Worm (Caenorhabditis elegans): ENCODE measurements around the gene igcm-3.

The igcm-3 gene

ce11 chrX:2705809-2706378 is at the start of gene igcm-3:
Gene igcm-3, minus strand, starts transcription at chrX:2705859.
- peak; percentile 7 for TF ChIP-seq mes-2 (tag; optimal IDR thresholded peaks at IDR 0.05; ENCODE audit: poor library complexity, severe bottlenecking)
- TF ChIP-seq aha-1 (tag): peak; percentile 96
- peak; percentile 4 for TF ChIP-seq mep-1 (tag; optimal IDR thresholded peaks at IDR 0.05)
- 0 out of 2 replicates have a peak, but pooled peaks have one; percentile 26 for TF ChIP-seq ZK337.2 (GFP tag; IDR thresholded peaks at IDR 0.05)
- no peak for TF ChIP-seq ceh-62 (tag; optimal IDR thresholded peaks at IDR 0.05)
- TF ChIP-seq set-16 (GFP tag; IDR thresholded peaks at IDR 0.05): 0 out of 2 replicates have a peak, but pooled peaks have one; percentile 30
- TF ChIP-seq Y5F2A.4 (GFP tag; optimal IDR thresholded peaks at IDR 0.05): no peak
- TF ChIP-seq lsy-2 (tag; optimal IDR thresholded peaks at IDR 0.05): no peak

ce11 chrX:2754036-2754941 is 48.6 kb upstream of the igcm-3 start:
- TF ChIP-seq lin-1 (GFP tag; IDR thresholded peaks at IDR 0.05) (no peak), aha-1 (tag) (peak; percentile 91), dmd-6 (GFP tag; IDR thresholded peaks at IDR 0.05) (peak; percentile 63; the same call in 1 of the 2 replicates), dve-1 (tag; optimal IDR thresholded peaks at IDR 0.05; ENCODE audit: insufficient read depth) (peak; percentile 79), php-3 (GFP tag; IDR thresholded peaks at IDR 0.05) (peak; percentile 88), daf-16 (GFP tag; optimal IDR thresholded peaks at IDR 0.05) (no peak), daf-16 (tag; optimal IDR thresholded peaks at IDR 0.05) (peak; percentile 33), zip-2 (tag; optimal IDR thresholded peaks at IDR 0.05) (no peak), ceh-20 (GFP tag; IDR thresholded peaks at IDR 0.05) (peak; percentile 53; the same call in 1 of the 2 replicates)

- TF ChIP-seq aha-1 (tag) (peak; percentile 11), gei-8 (GFP tag; optimal IDR thresholded peaks at IDR 0.05) (no peak)
Observed at ce11 chrX:2752841-2753240, 47.2 kb upstream of the igcm-3 start.

- TF ChIP-seq dmd-8 (GFP tag; IDR thresholded peaks at IDR 0.05) (no peak), nhr-42 (GFP tag; IDR thresholded peaks at IDR 0.05) (no peak), nhr-6 (tag; optimal IDR thresholded peaks at IDR 0.05) (no peak), aha-1 (tag) (peak; percentile 21), php-3 (GFP tag; IDR thresholded peaks at IDR 0.05) (no peak), attf-4 (tag; optimal IDR thresholded peaks at IDR 0.05) (no peak), D1046.2 (GFP tag; IDR thresholded peaks at IDR 0.05) (no peak), lin-29 (GFP tag; IDR thresholded peaks at IDR 0.05) (no peak), T26A8.4 (GFP tag; IDR thresholded peaks at IDR 0.05) (no peak), unc-62 (GFP tag; optimal IDR thresholded peaks at IDR 0.05 in 1 of 2) (peak in 1 of 2 experiments; percentile 89), unc-62 (tag; optimal IDR thresholded peaks at IDR 0.05) (no peak), nhr-48 (tag; optimal IDR thresholded peaks at IDR 0.05) (no peak)
Observed at ce11 chrX:2748908-2749307, 43.2 kb upstream of the igcm-3 start.

- 0 out of 2 replicates have a peak, but pooled peaks have one; percentile 38 for TF ChIP-seq hmg-1.1 (GFP tag; IDR thresholded peaks at IDR 0.05)
- no peak for TF ChIP-seq nhr-111 (GFP tag; optimal IDR thresholded peaks at IDR 0.05)
- peak; percentile 96 for TF ChIP-seq set-16 (GFP tag; IDR thresholded peaks at IDR 0.05)
- no peak for TF ChIP-seq nhr-6 (tag; optimal IDR thresholded peaks at IDR 0.05)
Observed at ce11 chrX:2731416-2731815, 25.8 kb upstream of the igcm-3 start.

- TF ChIP-seq nhr-41 (GFP tag; IDR thresholded peaks at IDR 0.05): no peak
- no peak for TF ChIP-seq unc-130 (GFP tag; optimal IDR thresholded peaks at IDR 0.05)
- TF ChIP-seq ces-1 (GFP tag; optimal IDR thresholded peaks at IDR 0.05): peak; percentile 43
- TF ChIP-seq nhr-76 (tag; optimal IDR thresholded peaks at IDR 0.05): no peak
- TF ChIP-seq nhr-102 (tag; optimal IDR thresholded peaks at IDR 0.05): no peak
- no peak for TF ChIP-seq ceh-44 (GFP tag; IDR thresholded peaks at IDR 0.05)
- TF ChIP-seq pha-4 (GFP tag; IDR thresholded peaks at IDR 0.05): no peak
- no peak for TF ChIP-seq pha-4 (tag; optimal IDR thresholded peaks at IDR 0.05)
Observed at ce11 chrX:2729857-2730256, 24.2 kb upstream of the igcm-3 start.

All from whole organism, L4 larva.